Fruit fly (Drosophila melanogaster) whole organism, embryonic: ENCODE data around the gene SkpD.

Experiments
- Adf1 ChIP-seq: fragments of 200-800 bp; sonication (Bioruptor generic); IDR thresholded peaks from 2 replicates; pipeline ENCODE4 v1.3.6; 2022; ENCODE audit warnings: missing biosample characterization, missing genetic modification characterization
- Bteb2 ChIP-seq: fragments of 200-800 bp; sonication (Bioruptor generic); optimal IDR thresholded peaks from 2 replicates; lab custom pipeline; 2016; ENCODE audit warnings: missing biosample characterization, missing genetic modification characterization
- CG10979 ChIP-seq: fragments of 200-800 bp; sonication (Bioruptor generic); optimal IDR thresholded peaks from 2 replicates; lab custom pipeline; 2018; ENCODE audit warnings: missing biosample characterization, mild to moderate bottlenecking, missing genetic modification characterization, moderate library complexity
- CG12659 ChIP-seq: fragments of 200-800 bp; sonication (Bioruptor generic); optimal IDR thresholded peaks from 3 replicates; lab custom pipeline; 2017; ENCODE audit warnings: mild to moderate bottlenecking, missing biosample characterization, missing genetic modification reagents, missing genetic modification characterization
- CG15479 ChIP-seq: fragments of 200-800 bp; sonication (Bioruptor generic); optimal IDR thresholded peaks from 3 replicates; lab custom pipeline; 2019; ENCODE audit warnings: missing biosample characterization, mild to moderate bottlenecking, missing genetic modification characterization, moderate library complexity
- CG1602 ChIP-seq: fragments of 200-800 bp; sonication (Bioruptor generic); optimal IDR thresholded peaks from 3 replicates; lab custom pipeline; 2016; ENCODE audit warnings: missing biosample characterization, missing genetic modification characterization
- CG1647 ChIP-seq: fragments of 200-800 bp; sonication (Bioruptor generic); optimal IDR thresholded peaks from 3 replicates; lab custom pipeline; 2016; ENCODE audit warnings: missing biosample characterization, missing genetic modification characterization
- CG30431 ChIP-seq: fragments of 200-800 bp; sonication (Bioruptor generic); optimal IDR thresholded peaks from 2 replicates; lab custom pipeline; 2017; ENCODE audit warnings: missing biosample characterization, missing genetic modification characterization
- CG32532 ChIP-seq: fragments of 200-800 bp; sonication (Bioruptor generic); IDR thresholded peaks from 2 replicates; pipeline ENCODE4 v1.3.6; 2022; ENCODE audit warnings: missing biosample characterization, missing genetic modification characterization
- CG33213 ChIP-seq: fragments of 200-800 bp; sonication (Bioruptor generic); optimal IDR thresholded peaks from 3 replicates; lab custom pipeline; 2016; ENCODE audit warnings: missing biosample characterization, missing genetic modification characterization
- CG33557 ChIP-seq: fragments of 200-800 bp; sonication (Bioruptor generic); optimal IDR thresholded peaks from 2 replicates; lab custom pipeline; 2019; ENCODE audit warnings: missing biosample characterization, mild to moderate bottlenecking, missing genetic modification characterization, moderate library complexity
- CG4360 ChIP-seq: fragments of 200-800 bp; sonication (Bioruptor generic); IDR thresholded peaks from 2 replicates; pipeline ENCODE4 v1.3.6; 2022; ENCODE audit warnings: missing biosample characterization, missing genetic modification characterization
- CG7928 ChIP-seq: fragments of 200-800 bp; sonication (Bioruptor generic); optimal IDR thresholded peaks from 2 replicates; lab custom pipeline; 2017; ENCODE audit warnings: missing biosample characterization, mild to moderate bottlenecking, missing genetic modification characterization
- CG9609 ChIP-seq: fragments of 200-800 bp; sonication (Bioruptor generic); optimal IDR thresholded peaks from 3 replicates; lab custom pipeline; 2016; ENCODE audit warnings: missing biosample characterization, missing genetic modification characterization
- CrebB ChIP-seq: fragments of 200-800 bp; sonication (Bioruptor generic); optimal IDR thresholded peaks from 3 replicates; lab custom pipeline; 2018; ENCODE audit warnings: missing biosample characterization, mild to moderate bottlenecking, missing genetic modification characterization
- Dll ChIP-seq: fragments of 200-800 bp; sonication (Bioruptor generic); IDR thresholded peaks from 4 replicates; pipeline ENCODE4 v1.3.6; 2022; ENCODE audit warnings: missing biosample characterization, missing genetic modification characterization; ENCODE audit not compliant: partially characterized antibody
- Ets65A ChIP-seq: fragments of 200-800 bp; sonication (Bioruptor generic); peaks from one replicate; lab custom pipeline; 2016; ENCODE audit warnings: missing biosample characterization, missing genetic modification characterization
- Lim3 ChIP-seq: fragments of 200-800 bp; sonication (Bioruptor generic); IDR thresholded peaks from 2 replicates; pipeline ENCODE4 v1.3.6; 2022; ENCODE audit warnings: missing biosample characterization, missing genetic modification characterization
- PHDP ChIP-seq: fragments of 200-800 bp; sonication (Bioruptor generic); optimal IDR thresholded peaks from 3 replicates; lab custom pipeline; 2018; ENCODE audit warnings: missing biosample characterization, mild to moderate bottlenecking, missing genetic modification characterization, moderate library complexity
- Ravus ChIP-seq: fragments of 200-800 bp; sonication (Bioruptor generic); IDR thresholded peaks from 2 replicates; pipeline ENCODE4 v1.3.6; 2022; ENCODE audit warnings: missing biosample characterization, missing genetic modification characterization
- Six4 ChIP-seq: fragments of 200-800 bp; sonication (Bioruptor generic); optimal IDR thresholded peaks from 2 replicates; lab custom pipeline; 2016; ENCODE audit warnings: missing biosample characterization, missing genetic modification characterization
- Vsx1 ChIP-seq: fragments of 200-800 bp; sonication (Bioruptor generic); optimal IDR thresholded peaks from 2 replicates; lab custom pipeline; 2017; ENCODE audit warnings: missing biosample characterization, mild to moderate bottlenecking, missing genetic modification characterization, missing genetic modification reagents
- ara ChIP-seq: fragments of 200-800 bp; sonication (Bioruptor generic); IDR thresholded peaks from 2 replicates; pipeline ENCODE4 v1.3.6; 2022; ENCODE audit warnings: missing biosample characterization, missing genetic modification characterization
- bigmax ChIP-seq: fragments of 200-800 bp; sonication (Bioruptor generic); optimal IDR thresholded peaks from 2 replicates; lab custom pipeline; 2018; ENCODE audit warnings: missing biosample characterization, mild to moderate bottlenecking, missing genetic modification characterization
- cg ChIP-seq: fragments of 200-800 bp; sonication (Bioruptor generic); optimal IDR thresholded peaks from 3 replicates; lab custom pipeline; 2019; ENCODE audit warnings: missing biosample characterization, mild to moderate bottlenecking, missing genetic modification characterization, moderate library complexity
- crp ChIP-seq, 2 experiments: fragments of 200-800 bp; sonication (Bioruptor generic); optimal IDR thresholded peaks; 2 replicates in 1 of 2; 3 replicates in 1 of 2; lab custom pipeline; 2017; ENCODE audit warnings: missing biosample characterization in 2 of 2, missing genetic modification characterization in 2 of 2, mild to moderate bottlenecking in 1 of 2, moderate library complexity in 1 of 2
- esg ChIP-seq: fragments of 200-800 bp; sonication (Bioruptor generic); conservative IDR thresholded peaks from 2 replicates; pipeline ENCODE4 v1.3.6; 2022; ENCODE audit warnings: missing biosample characterization, missing genetic modification characterization
- gcm2 ChIP-seq: fragments of 200-800 bp; sonication (Bioruptor generic); optimal IDR thresholded peaks from 2 replicates; lab custom pipeline; 2016; ENCODE audit warnings: missing biosample characterization, missing genetic modification characterization
- gfzf ChIP-seq: fragments of 200-800 bp; sonication (Bioruptor generic); optimal IDR thresholded peaks from 2 replicates; lab custom pipeline; 2016; ENCODE audit warnings: missing biosample characterization, mild to moderate bottlenecking, missing genetic modification characterization, moderate library complexity
- grn ChIP-seq: fragments of 200-800 bp; sonication (Bioruptor generic); optimal IDR thresholded peaks from 3 replicates; lab custom pipeline; 2017; ENCODE audit warnings: missing biosample characterization, missing genetic modification characterization
- gsb-n ChIP-seq: fragments of 200-800 bp; sonication (Bioruptor generic); optimal IDR thresholded peaks from 3 replicates; lab custom pipeline; 2018; ENCODE audit warnings: missing biosample characterization, mild to moderate bottlenecking, missing genetic modification characterization
- ham ChIP-seq: fragments of 200-800 bp; sonication (Bioruptor generic); IDR thresholded peaks from 2 replicates; pipeline ENCODE4 v1.3.6; 2022; ENCODE audit warnings: missing biosample characterization, missing genetic modification characterization
- hkb ChIP-seq, 2 experiments: fragments of 200-800 bp in 1 of 2; fragments of >200 bp in 1 of 2; sonication (Bioruptor generic) in 1 of 2; IDR thresholded peaks in 1 of 2; optimal IDR thresholded peaks in 1 of 2; 2 replicates each; pipeline versions ENCODE4 v1.3.6 to Lab custom; 2017 to 2022; ENCODE audit warnings: missing biosample characterization in 1 of 2, missing genetic modification characterization in 1 of 2
- klu ChIP-seq: fragments of 200-800 bp; sonication (Bioruptor generic); IDR thresholded peaks from 2 replicates; pipeline ENCODE4 v1.3.6; 2022; ENCODE audit warnings: missing biosample characterization, missing genetic modification characterization
- kni ChIP-seq: fragments of 200-800 bp; sonication (Bioruptor generic); optimal IDR thresholded peaks from 3 replicates; lab custom pipeline; 2017; ENCODE audit warnings: mild to moderate bottlenecking, missing biosample characterization, missing genetic modification reagents, missing genetic modification characterization
- mam ChIP-seq: fragments of 200-800 bp; sonication (Bioruptor generic); optimal IDR thresholded peaks from 3 replicates; lab custom pipeline; 2016; ENCODE audit warnings: missing biosample characterization, missing genetic modification characterization
- nau ChIP-seq: fragments of 200-800 bp; sonication (Bioruptor generic); optimal IDR thresholded peaks from 3 replicates; lab custom pipeline; 2017; ENCODE audit warnings: missing biosample characterization, mild to moderate bottlenecking, missing genetic modification characterization, missing genetic modification reagents
- pfk ChIP-seq: fragments of 200-800 bp; sonication (Bioruptor generic); optimal IDR thresholded peaks from 2 replicates; lab custom pipeline; 2018; ENCODE audit warnings: missing biosample characterization, mild to moderate bottlenecking, missing genetic modification characterization, moderate library complexity
- pros ChIP-seq: fragments of 200-800 bp; sonication (Bioruptor generic); optimal IDR thresholded peaks from 3 replicates; lab custom pipeline; 2019; ENCODE audit warnings: missing biosample characterization, mild to moderate bottlenecking, missing genetic modification characterization, moderate library complexity
- sna ChIP-seq: fragments of 200-800 bp; sonication (Bioruptor generic); IDR thresholded peaks from 2 replicates; pipeline ENCODE4 v1.3.6; 2022; ENCODE audit warnings: missing biosample characterization, missing genetic modification characterization; ENCODE audit not compliant: partially characterized antibody
- stc ChIP-seq: fragments of 200-800 bp; sonication (Bioruptor generic); IDR thresholded peaks from 2 replicates; pipeline ENCODE4 v1.3.6; 2022; ENCODE audit warnings: missing biosample characterization, missing genetic modification characterization
- sug ChIP-seq: fragments of 200-800 bp; optimal IDR thresholded peaks from 2 replicates; lab custom pipeline; 2019; ENCODE audit warnings: missing biosample characterization, mild to moderate bottlenecking, missing genetic modification characterization, moderate library complexity
- tll ChIP-seq, 2 experiments: fragments of 200-800 bp in 1 of 2; fragments of >200 bp in 1 of 2; sonication (Bioruptor generic) in 1 of 2; optimal IDR thresholded peaks; 2 replicates each; lab custom pipeline; 2017 to 2019; ENCODE audit warnings: missing biosample characterization in 2 of 2, missing genetic modification characterization in 2 of 2, mild to moderate bottlenecking in 1 of 2, moderate library complexity in 1 of 2
- ttk ChIP-seq: fragments of 200-800 bp; sonication (Bioruptor generic); IDR thresholded peaks from 2 replicates; pipeline ENCODE4 v2.1.2; 2022; ENCODE audit warnings: missing biosample characterization, missing genetic modification characterization
- zen ChIP-seq: fragments of 200-800 bp; sonication (Bioruptor generic); optimal IDR thresholded peaks from 3 replicates; lab custom pipeline; 2018; ENCODE audit warnings: missing biosample characterization, mild to moderate bottlenecking, missing genetic modification characterization, moderate library complexity

SkpD gene

dm6 chrX:19769821-19770519 is 42.6 kb upstream of the SkpD start (continued):
- TF ChIP-seq PHDP (tag; lab: Kevin White, UChicago) (peak; percentile 28), Dll (GFP tag; lab: Robert Waterston, UW) (no peak), CG33213 (no peak), CG12659 (GFP tag; lab: Kevin White, UChicago) (no peak), CG33557 (GFP tag; lab: Kevin White, UChicago) (peak; percentile 47), CG9609 (GFP tag; lab: Kevin White, UChicago) (no peak), ham (no peak), CG32532 (GFP tag; lab: Robert Waterston, UW) (peak; percentile 32; the same call in 1 of the 2 replicates), CG1602 (GFP tag; lab: Kevin White, UChicago) (peak; percentile 25), ara (GFP tag; lab: Robert Waterston, UW) (peak; percentile 69), pfk (no peak), crp (GFP tag; optimal IDR thresholded peaks at IDR 0.05; lab: Kevin White, UChicago) (no peak), Bteb2 (GFP tag; lab: Kevin White, UChicago) (no peak), Ets65A (GFP tag; lab: Kevin White, UChicago) (peak; percentile 74), gsb-n (tag; lab: Kevin White, UChicago) (peak; percentile 55), Ravus (no peak), CG10979 (tag; lab: Kevin White, UChicago) (peak; percentile 79), Adf1 (GFP tag; lab: Robert Waterston, UW) (no peak), Vsx1 (GFP tag; lab: Kevin White, UChicago) (no peak), hkb (optimal IDR thresholded peaks at IDR 0.05; lab: Kevin White, UChicago) (no peak), hkb (GFP tag; IDR thresholded peaks at IDR 0.05; lab: Robert Waterston, UW) (peak; percentile 46; the same call in 1 of the 2 replicates), CG30431 (peak; percentile 36), sug (tag; lab: Kevin White, UChicago) (no peak), esg (GFP tag; lab: Robert Waterston, UW) (no peak), Six4 (GFP tag; lab: Kevin White, UChicago) (peak; percentile 42), gfzf (no peak), mam (GFP tag; lab: Kevin White, UChicago) (no peak), ttk (no peak), nau (GFP tag; lab: Kevin White, UChicago) (no peak), sna (no peak), klu (GFP tag; lab: Robert Waterston, UW) (no peak), stc (GFP tag; lab: Robert Waterston, UW) (no peak), gcm2 (no peak), bigmax (GFP tag; lab: Kevin White, UChicago) (no peak), CG7928 (no peak), Lim3 (GFP tag; lab: Robert Waterston, UW) (no peak), CG1647 (no peak)

- no peak for TF ChIP-seq esg (GFP tag; lab: Robert Waterston, UW)
- TF ChIP-seq zen (tag; lab: Kevin White, UChicago), result peak; percentile 96
- TF ChIP-seq cg (GFP tag; lab: Kevin White, UChicago), result peak; percentile 61
- peak; percentile 85 for TF ChIP-seq CG15479 (GFP tag; lab: Kevin White, UChicago)
- peak in 1 of 2 experiments; percentile 63 for TF ChIP-seq tll (GFP tag; optimal IDR thresholded peaks at IDR 0.05; lab: Kevin White, UChicago)
- TF ChIP-seq pros (GFP tag; lab: Kevin White, UChicago), result peak; percentile 98
- no peak for TF ChIP-seq CrebB (tag; lab: Kevin White, UChicago)
- peak; percentile 51; the same call in 1 of the 2 replicates for TF ChIP-seq CG4360 (GFP tag; lab: Robert Waterston, UW)
- TF ChIP-seq grn (GFP tag; lab: Kevin White, UChicago), result peak; percentile 32
- TF ChIP-seq kni (GFP tag; lab: Kevin White, UChicago), result peak; percentile 7
Observed at dm6 chrX:19772002-19772622, 40.4 kb upstream of the SkpD start.
